Worm (Caenorhabditis elegans) whole organism, L2 larva: ENCODE measurements around the gene str-205.

Source experiments
- C34F6.9 ChIP-seq: fragments of 150-350 bp; optimal IDR thresholded peaks from 2 replicates; lab custom pipeline; 2014; ENCODE audit warnings: missing biosample characterization, missing genetic modification characterization
- R02D3.7 ChIP-seq: fragments of 150-350 bp; optimal IDR thresholded peaks from 2 replicates; lab custom pipeline; 2014; ENCODE audit warnings: missing biosample characterization, missing genetic modification characterization
- ZK546.5 ChIP-seq: sonication (generic microtip); optimal IDR thresholded peaks from 2 replicates; lab custom pipeline; 2017; ENCODE audit warnings: missing biosample characterization, missing genetic modification characterization
- alr-1 ChIP-seq: fragments of 150-350 bp; optimal IDR thresholded peaks from 2 replicates; lab custom pipeline; 2014; ENCODE audit warnings: missing biosample characterization, missing genetic modification characterization
- aly-2 ChIP-seq: fragments of 150-350 bp; optimal IDR thresholded peaks from 2 replicates; lab custom pipeline; 2014; ENCODE audit warnings: missing biosample characterization, missing genetic modification characterization
- ama-1 ChIP-seq: fragments of 150-350 bp; optimal IDR thresholded peaks from 2 replicates; lab custom pipeline; 2018; ENCODE audit warnings: inconsistent platforms
- blmp-1 ChIP-seq: sonication (generic microtip); optimal IDR thresholded peaks from 2 replicates; lab custom pipeline; 2017; ENCODE audit warnings: missing genetic modification characterization, mild to moderate bottlenecking, missing compliant biosample characterization, antibody characterized with exemption, moderate library complexity; ENCODE audit not compliant: insufficient read depth
- ceh-16 ChIP-seq: fragments of 150-350 bp; optimal IDR thresholded peaks from 2 replicates; lab custom pipeline; 2014; ENCODE audit warnings: missing biosample characterization, missing genetic modification characterization
- ceh-82 ChIP-seq: fragments of 150-350 bp; optimal IDR thresholded peaks from 2 replicates; lab custom pipeline; 2014; ENCODE audit warnings: missing biosample characterization, missing genetic modification characterization
- crh-2 ChIP-seq: sonication (generic microtip); optimal IDR thresholded peaks from 2 replicates; lab custom pipeline; 2017; ENCODE audit warnings: missing biosample characterization, missing genetic modification characterization
- dmd-4 ChIP-seq: sonication (generic microtip); optimal IDR thresholded peaks from 2 replicates; lab custom pipeline; 2017; ENCODE audit warnings: missing biosample characterization, missing genetic modification characterization
- elt-3 ChIP-seq: sonication (generic microtip); optimal IDR thresholded peaks from 2 replicates; lab custom pipeline; 2017; ENCODE audit warnings: missing biosample characterization, missing genetic modification characterization
- fos-1 ChIP-seq: fragments of 150-350 bp; optimal IDR thresholded peaks from 2 replicates; lab custom pipeline; 2014; ENCODE audit warnings: missing biosample characterization, missing genetic modification characterization
- gmeb-1 ChIP-seq: fragments of 150-350 bp; optimal IDR thresholded peaks from 2 replicates; lab custom pipeline; 2014; ENCODE audit warnings: missing biosample characterization, missing genetic modification characterization
- lin-11 ChIP-seq: fragments of 150-350 bp; sonication (generic microtip); optimal IDR thresholded peaks from 2 replicates; lab custom pipeline; 2014; ENCODE audit warnings: missing biosample characterization, missing genetic modification characterization, inconsistent platforms, mixed read lengths
- lin-13 ChIP-seq: fragments of 150-350 bp; optimal IDR thresholded peaks from 2 replicates; lab custom pipeline; 2014; ENCODE audit warnings: missing biosample characterization, missing genetic modification reagents, missing genetic modification characterization
- mab-5 ChIP-seq: fragments of 150-350 bp; optimal IDR thresholded peaks from 2 replicates; lab custom pipeline; 2014; ENCODE audit warnings: missing biosample characterization, missing genetic modification characterization
- mbf-1 ChIP-seq: sonication (generic microtip); optimal IDR thresholded peaks from 2 replicates; lab custom pipeline; 2017; ENCODE audit warnings: missing biosample characterization, missing genetic modification characterization
- mdl-1 ChIP-seq, 2 experiments: fragments of 150-350 bp in 1 of 2; sonication (generic microtip) in 1 of 2; optimal IDR thresholded peaks; 2 replicates each; lab custom pipeline; 2017; ENCODE audit warnings: missing biosample characterization in 2 of 2, missing genetic modification characterization in 2 of 2
- nhr-10 ChIP-seq: sonication (generic microtip); optimal IDR thresholded peaks from 2 replicates; lab custom pipeline; 2017; ENCODE audit warnings: missing biosample characterization, missing genetic modification characterization
- nhr-11 ChIP-seq: fragments of 150-350 bp; optimal IDR thresholded peaks from 2 replicates; lab custom pipeline; 2014; ENCODE audit warnings: missing biosample characterization, missing genetic modification characterization
- nhr-129 ChIP-seq: fragments of 150-350 bp; optimal IDR thresholded peaks from 2 replicates; lab custom pipeline; 2014; ENCODE audit warnings: missing biosample characterization, missing genetic modification characterization
- nhr-21 ChIP-seq: fragments of 150-350 bp; optimal IDR thresholded peaks from 2 replicates; lab custom pipeline; 2014; ENCODE audit warnings: missing biosample characterization, missing genetic modification characterization
- nhr-23 ChIP-seq: fragments of 150-350 bp; optimal IDR thresholded peaks from 2 replicates; lab custom pipeline; 2014; ENCODE audit warnings: missing biosample characterization, missing genetic modification reagents, missing genetic modification characterization
- nhr-25 ChIP-seq: fragments of 150-350 bp; sonication (generic microtip); optimal IDR thresholded peaks from 3 replicates; lab custom pipeline; 2014; ENCODE audit warnings: missing biosample characterization, missing genetic modification characterization
- nhr-6 ChIP-seq: fragments of 150-350 bp; optimal IDR thresholded peaks from 2 replicates; lab custom pipeline; 2014; ENCODE audit warnings: missing biosample characterization, missing genetic modification characterization
- peb-1 ChIP-seq: fragments of 150-350 bp; optimal IDR thresholded peaks from 2 replicates; lab custom pipeline; 2014; ENCODE audit warnings: missing biosample characterization, missing genetic modification characterization
- sem-4 ChIP-seq: fragments of 150-350 bp; optimal IDR thresholded peaks from 2 replicates; lab custom pipeline; 2014; ENCODE audit warnings: missing biosample characterization, missing genetic modification reagents, missing genetic modification characterization
- skn-1 ChIP-seq: sonication (generic microtip); optimal IDR thresholded peaks from 2 replicates; lab custom pipeline; 2017; ENCODE audit warnings: missing biosample characterization, missing genetic modification characterization
- sma-3 ChIP-seq: sonication (generic microtip); optimal IDR thresholded peaks from 2 replicates; lab custom pipeline; 2016; ENCODE audit warnings: missing genetic modification reagents, missing genetic modification characterization, missing compliant biosample characterization
- sma-9 ChIP-seq, 2 experiments: fragments of 150-350 bp in 1 of 2; sonication (generic microtip) in 1 of 2; optimal IDR thresholded peaks; 2 replicates each; lab custom pipeline; 2014 to 2016; ENCODE audit warnings: missing genetic modification characterization in 2 of 2, mild to moderate bottlenecking in 1 of 2, missing biosample characterization in 1 of 2, missing compliant biosample characterization in 1 of 2, missing genetic modification reagents in 1 of 2, moderate library complexity in 1 of 2
- snpc-4 ChIP-seq: fragments of 150-350 bp; optimal IDR thresholded peaks from 2 replicates; lab custom pipeline; 2014; ENCODE audit warnings: missing biosample characterization, missing genetic modification characterization
- unc-55 ChIP-seq: fragments of 150-350 bp; sonication (generic microtip); optimal IDR thresholded peaks from 3 replicates; lab custom pipeline; 2014; ENCODE audit warnings: missing biosample characterization, missing genetic modification reagents, missing genetic modification characterization
- unc-62 ChIP-seq: fragments of 150-350 bp; optimal IDR thresholded peaks from 2 replicates; lab custom pipeline; 2014; ENCODE audit warnings: missing biosample characterization, missing genetic modification reagents, missing genetic modification characterization
- zag-1 ChIP-seq: fragments of 150-350 bp; optimal IDR thresholded peaks from 2 replicates; lab custom pipeline; 2014; ENCODE audit warnings: missing biosample characterization, missing genetic modification characterization
- ztf-1 ChIP-seq: fragments of 200-800 bp; sonication (Bioruptor generic); conservative IDR thresholded peaks from 2 replicates; pipeline ENCODE4 v1.3.6; 2022; ENCODE audit warnings: missing genetic modification characterization, missing compliant biosample characterization
- ztf-4 ChIP-seq: fragments of 150-350 bp; optimal IDR thresholded peaks from 2 replicates; lab custom pipeline; 2014; ENCODE audit warnings: missing biosample characterization, missing genetic modification characterization

Gene str-205

DNA sequence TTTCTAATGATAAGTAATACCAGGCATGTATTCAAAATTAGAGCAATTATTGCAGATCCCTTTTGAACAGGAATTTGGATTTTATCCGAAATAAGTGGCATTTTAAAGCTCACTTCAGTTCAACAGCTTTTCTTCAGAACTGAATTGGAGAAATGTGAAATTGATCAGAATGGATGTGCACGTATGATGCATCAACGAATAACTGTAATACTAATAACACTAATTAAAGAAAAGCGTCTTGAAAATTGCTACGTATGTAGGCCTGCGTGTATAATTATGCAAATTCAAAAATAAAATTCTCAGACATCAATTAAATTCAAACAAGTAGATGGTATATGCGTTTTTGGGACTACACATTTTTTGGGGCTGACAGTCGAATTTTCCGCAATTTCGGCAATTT is at the start of gene str-205:
TSS of gene str-205 (minus strand) at position 101 of the 400 bp plus-strand sequence.
- TF ChIP-seq sem-4 (tag; lab: Kevin White, UChicago) = no peak
- no peak for TF ChIP-seq aly-2
- no peak for TF ChIP-seq snpc-4
- no peak for TF ChIP-seq unc-62 (GFP tag; lab: Kevin White, UChicago)
- TF ChIP-seq lin-11 (tag; lab: Kevin White, UChicago) = no peak
- TF ChIP-seq ceh-82 (tag; lab: Kevin White, UChicago) = no peak
- TF ChIP-seq nhr-6 = no peak
- TF ChIP-seq nhr-23 (tag; lab: Kevin White, UChicago) = no peak
- no peak for TF ChIP-seq R02D3.7 (tag; lab: Kevin White, UChicago)
- TF ChIP-seq peb-1 (tag; lab: Kevin White, UChicago) = no peak
- no peak for TF ChIP-seq crh-2 (tag; lab: Kevin White, UChicago)
- TF ChIP-seq ceh-16 (tag; lab: Kevin White, UChicago) = no peak
- no peak for TF ChIP-seq mdl-1 (tag; optimal IDR thresholded peaks at IDR 0.05; lab: Kevin White, UChicago)
- TF ChIP-seq mab-5 (tag; lab: Kevin White, UChicago) = no peak
- no peak for TF ChIP-seq blmp-1 (tag; lab: Kevin White, UChicago)
- TF ChIP-seq, all 48 proteins: peak for 0

DNA sequence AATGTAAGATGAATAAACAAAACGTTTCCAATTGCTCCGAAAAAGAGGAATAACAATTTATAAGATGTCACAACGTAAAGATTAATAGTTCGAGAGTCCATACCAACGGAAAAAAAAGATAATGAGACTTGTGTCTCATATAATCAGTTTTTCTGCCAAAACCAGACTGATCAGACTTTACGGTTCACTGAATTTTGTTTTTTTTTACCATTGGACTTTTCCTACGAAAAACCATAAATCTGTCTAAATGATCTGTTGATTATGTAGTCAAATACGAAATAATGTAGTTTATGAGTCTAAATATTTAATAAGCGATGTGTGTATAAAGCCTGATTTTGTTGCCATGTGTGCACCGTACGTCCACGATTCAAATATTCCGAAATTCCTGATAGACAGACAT is 49.3 kb upstream of the str-205 start, which contains the start of gene srsx-11:
TSS of gene srsx-11 (minus strand) at position 101 of the 400 bp plus-strand sequence.
- TF ChIP-seq ZK546.5 (tag; lab: Kevin White, UChicago) = no peak
- TF ChIP-seq ztf-4 (tag; lab: Kevin White, UChicago) = no peak
- TF ChIP-seq nhr-10 = no peak
- TF ChIP-seq nhr-21 (tag; lab: Kevin White, UChicago) = no peak

DNA sequence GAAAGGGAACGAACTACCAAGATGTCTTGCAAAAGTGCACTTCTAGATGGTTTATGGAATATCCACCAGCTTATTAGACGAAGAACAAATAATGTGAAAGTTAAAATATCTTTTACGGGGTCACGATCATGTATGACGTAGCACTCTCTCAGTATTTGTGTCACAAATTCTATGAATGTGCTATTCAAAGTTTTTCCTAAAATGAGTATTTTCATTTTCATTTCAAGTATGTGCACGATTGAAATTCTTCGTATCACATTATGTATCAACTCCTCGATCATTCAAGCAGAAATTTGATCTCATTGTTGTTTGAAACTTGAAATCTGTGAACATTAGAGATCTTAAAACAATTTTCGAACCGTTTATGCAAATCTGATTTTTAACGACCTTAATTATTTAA is 47.8 kb upstream of the str-205 start:
- no peak for TF ChIP-seq sma-9 (GFP tag; optimal IDR thresholded peaks at IDR 0.05; lab: Kevin White, UChicago)
- TF ChIP-seq sma-9 (tag; optimal IDR thresholded peaks at IDR 0.05; lab: Kevin White, UChicago) = no peak
- no peak for TF ChIP-seq mbf-1 (tag; lab: Kevin White, UChicago)
- no peak for TF ChIP-seq lin-13 (GFP tag; lab: Kevin White, UChicago)
- TF ChIP-seq, all 48 proteins: peak for 0

DNA sequence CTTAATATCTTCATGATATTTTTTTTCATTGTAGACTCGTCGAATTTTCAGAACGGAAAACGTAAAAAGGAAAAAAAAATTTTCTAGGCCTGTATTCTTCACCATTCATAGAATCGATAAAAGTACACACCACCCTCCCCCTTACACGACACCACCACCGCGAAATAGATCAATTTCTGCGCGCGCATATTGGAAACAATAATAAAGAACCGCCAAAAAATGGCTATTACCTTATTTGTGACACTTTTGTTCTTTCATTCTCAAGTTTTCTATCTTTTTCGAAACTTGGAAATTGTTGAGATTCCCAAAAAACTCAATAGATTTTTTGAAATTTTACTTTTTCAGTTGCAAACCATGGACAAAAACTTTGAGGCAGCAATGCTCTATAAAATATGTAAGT is 45.4 kb upstream of the str-205 start, which contains the start of gene F26G5.1:
TSS of gene F26G5.1 (plus strand) at position 339 of the 400 bp plus-strand sequence.
- TF ChIP-seq fos-1 (tag; lab: Kevin White, UChicago) (no peak), C34F6.9 (tag; lab: Kevin White, UChicago) (no peak), blmp-1 (tag; lab: Kevin White, UChicago) (no peak), unc-62 (GFP tag; lab: Kevin White, UChicago) (no peak), aly-2 (no peak), dmd-4 (no peak), sma-3 (no peak), sem-4 (tag; lab: Kevin White, UChicago) (no peak), crh-2 (tag; lab: Kevin White, UChicago) (no peak)
- TF ChIP-seq, all 48 proteins: peak for 0

DNA sequence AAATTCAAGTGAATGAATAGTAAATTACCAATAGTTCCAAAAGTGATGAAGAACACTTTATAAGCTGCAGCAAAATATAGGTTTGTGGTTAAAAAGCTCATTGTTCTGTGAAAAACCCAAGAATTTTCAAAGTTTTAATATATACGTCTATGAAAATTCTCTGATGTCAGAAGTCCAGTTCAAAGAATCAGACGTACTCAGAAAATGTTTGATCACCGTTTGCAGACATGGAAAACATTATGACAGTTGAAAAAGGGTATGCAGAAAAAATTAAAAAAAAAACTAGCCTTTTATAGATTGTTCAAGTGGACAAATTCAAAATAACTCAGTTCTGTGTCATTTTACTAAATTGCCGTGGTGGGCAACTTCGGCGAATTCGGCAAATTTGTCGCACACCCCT is 44.9 kb upstream of the str-205 start, which contains the start of gene srsx-10:
TSS of gene srsx-10 (minus strand) at position 101 of the 400 bp plus-strand sequence.
- TF ChIP-seq mdl-1 (tag; optimal IDR thresholded peaks at IDR 0.05; lab: Kevin White, UChicago) (no peak), peb-1 (tag; lab: Kevin White, UChicago) (no peak), zag-1 (tag; lab: Kevin White, UChicago) (no peak), nhr-129 (tag; lab: Kevin White, UChicago) (no peak), elt-3 (tag; lab: Kevin White, UChicago) (no peak)

DNA sequence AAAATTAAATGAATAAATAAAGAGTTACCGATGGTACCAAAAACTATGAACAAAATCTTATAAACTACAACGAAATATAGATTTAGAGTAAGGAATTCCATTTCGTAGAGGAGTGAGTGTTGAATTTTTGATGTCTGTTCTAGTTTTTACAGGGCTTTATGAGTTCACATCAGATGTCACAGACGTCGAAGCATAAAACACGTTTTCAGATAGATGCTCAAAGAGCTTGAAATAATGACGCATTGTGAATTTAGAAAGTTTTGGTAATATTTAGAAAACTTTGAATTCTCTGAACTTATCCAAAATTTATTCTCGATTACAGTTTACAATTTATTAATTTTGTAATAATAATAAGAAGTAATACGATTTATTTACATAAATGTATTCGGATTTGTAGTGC is 43.2 kb upstream of the str-205 start, which contains the start of gene srsx-9:
TSS of gene srsx-9 (minus strand) at position 101 of the 400 bp plus-strand sequence.
- TF ChIP-seq R02D3.7 (tag; lab: Kevin White, UChicago) = no peak
- no peak for TF ChIP-seq crh-2 (tag; lab: Kevin White, UChicago)
- TF ChIP-seq blmp-1 (tag; lab: Kevin White, UChicago) = no peak
- TF ChIP-seq nhr-25 (tag; lab: Kevin White, UChicago) = no peak
- TF ChIP-seq unc-55 = no peak
- TF ChIP-seq skn-1 (tag; lab: Kevin White, UChicago) = no peak
- no peak for TF ChIP-seq snpc-4
- TF ChIP-seq dmd-4 = no peak
- TF ChIP-seq peb-1 (tag; lab: Kevin White, UChicago) = no peak
- TF ChIP-seq ama-1 (lab: Kevin White, UChicago) = no peak
- TF ChIP-seq C34F6.9 (tag; lab: Kevin White, UChicago) = no peak
- TF ChIP-seq ztf-4 (tag; lab: Kevin White, UChicago) = no peak
- no peak for TF ChIP-seq ZK546.5 (tag; lab: Kevin White, UChicago)
- no peak for TF ChIP-seq elt-3 (tag; lab: Kevin White, UChicago)
- no peak for TF ChIP-seq alr-1 (tag; lab: Kevin White, UChicago)
- TF ChIP-seq ztf-1 (GFP tag; lab: Robert Waterston, UW) = no peak
- TF ChIP-seq lin-11 (tag; lab: Kevin White, UChicago) = no peak
- TF ChIP-seq aly-2 = no peak
- no peak for TF ChIP-seq nhr-11 (tag; lab: Kevin White, UChicago)
- TF ChIP-seq gmeb-1 (tag; lab: Kevin White, UChicago) = no peak
